Fruit fly (Drosophila melanogaster) whole organism, embryonic: ENCODE results near the gene CG44362.

Source experiments
- C15 ChIP-seq: fragments of 200-800 bp; sonication (Bioruptor generic); IDR thresholded peaks from 3 replicates; pipeline ENCODE4 v1.3.6; 2022; ENCODE audit warnings: missing biosample characterization, missing genetic modification characterization
- CG11504 ChIP-seq: fragments of 200-800 bp; sonication (Bioruptor generic); optimal IDR thresholded peaks from 3 replicates; lab custom pipeline; 2019; ENCODE audit warnings: missing biosample characterization, mild to moderate bottlenecking, missing genetic modification characterization, moderate library complexity
- CG11560 ChIP-seq: fragments of 200-800 bp; sonication (Bioruptor generic); IDR thresholded peaks from 3 replicates; pipeline ENCODE4 v1.3.6; 2022; ENCODE audit warnings: missing biosample characterization, missing genetic modification characterization
- CG11696 ChIP-seq: fragments of 200-800 bp; sonication (Bioruptor generic); IDR thresholded peaks from 2 replicates; pipeline ENCODE4 v1.3.6; 2022; ENCODE audit warnings: missing biosample characterization, missing genetic modification characterization
- CG12104 ChIP-seq: fragments of 200-800 bp; sonication (Bioruptor generic); optimal IDR thresholded peaks from 3 replicates; lab custom pipeline; 2016; ENCODE audit warnings: missing biosample characterization, missing genetic modification characterization
- CG12219 ChIP-seq: fragments of 200-800 bp; sonication (Bioruptor generic); optimal IDR thresholded peaks from 3 replicates; lab custom pipeline; 2018; ENCODE audit warnings: missing biosample characterization, mild to moderate bottlenecking, missing genetic modification characterization
- CG12744 ChIP-seq: fragments of 200-800 bp; sonication (Bioruptor generic); optimal IDR thresholded peaks from 2 replicates; lab custom pipeline; 2016; ENCODE audit warnings: missing biosample characterization, missing genetic modification characterization
- CG16813 ChIP-seq: fragments of 200-800 bp; sonication (Bioruptor generic); IDR thresholded peaks from 3 replicates; pipeline ENCODE4 v1.3.6; 2022; ENCODE audit warnings: missing biosample characterization, missing genetic modification characterization; ENCODE audit not compliant: partially characterized antibody
- CG2199 ChIP-seq: fragments of 200-800 bp; sonication (Bioruptor generic); IDR thresholded peaks from 3 replicates; pipeline ENCODE4 v1.3.6; 2022; ENCODE audit warnings: missing biosample characterization, missing genetic modification characterization
- CG2712 ChIP-seq: fragments of 200-800 bp; optimal IDR thresholded peaks from 3 replicates; lab custom pipeline; 2019; ENCODE audit warnings: missing biosample characterization, mild to moderate bottlenecking, missing genetic modification characterization, moderate library complexity
- CG31441 ChIP-seq: fragments of 200-800 bp; sonication (Bioruptor generic); IDR thresholded peaks from 2 replicates; pipeline ENCODE4 v1.3.6; 2022; ENCODE audit warnings: missing biosample characterization, missing genetic modification characterization
- CG4360 ChIP-seq: fragments of 200-800 bp; sonication (Bioruptor generic); IDR thresholded peaks from 2 replicates; pipeline ENCODE4 v1.3.6; 2022; ENCODE audit warnings: missing biosample characterization, missing genetic modification characterization
- CG6254 ChIP-seq: fragments of 200-800 bp; sonication (Bioruptor generic); optimal IDR thresholded peaks from 3 replicates; lab custom pipeline; 2017; ENCODE audit warnings: mild to moderate bottlenecking, missing biosample characterization, missing genetic modification reagents, missing genetic modification characterization
- CG6765 ChIP-seq: fragments of 200-800 bp; sonication (Bioruptor generic); optimal IDR thresholded peaks from 3 replicates; lab custom pipeline; 2017; ENCODE audit warnings: missing biosample characterization, mild to moderate bottlenecking, missing genetic modification characterization
- CG8388 ChIP-seq: fragments of 200-800 bp; sonication (Bioruptor generic); optimal IDR thresholded peaks from 2 replicates; lab custom pipeline; 2019; ENCODE audit warnings: missing biosample characterization, mild to moderate bottlenecking, missing genetic modification characterization, moderate library complexity
- CoRest ChIP-seq: fragments of 200-800 bp; sonication (Bioruptor generic); optimal IDR thresholded peaks from 3 replicates; lab custom pipeline; 2018; ENCODE audit warnings: missing biosample characterization, mild to moderate bottlenecking, missing genetic modification characterization, moderate library complexity
- D ChIP-seq, 2 experiments: fragments of 200-800 bp in 1 of 2; fragments of >200 bp in 1 of 2; sonication (Bioruptor generic) in 1 of 2; optimal IDR thresholded peaks; 2 replicates in 1 of 2; 3 replicates in 1 of 2; lab custom pipeline; 2017; ENCODE audit warnings: mild to moderate bottlenecking in 1 of 2, missing biosample characterization in 1 of 2, missing genetic modification characterization in 1 of 2, missing genetic modification reagents in 1 of 2
- D19A ChIP-seq: fragments of 200-800 bp; optimal IDR thresholded peaks from 3 replicates; lab custom pipeline; 2019; ENCODE audit warnings: missing biosample characterization, mild to moderate bottlenecking, missing genetic modification characterization, moderate library complexity
- Hmr ChIP-seq: fragments of 200-800 bp; sonication (Bioruptor generic); optimal IDR thresholded peaks from 3 replicates; lab custom pipeline; 2017; ENCODE audit warnings: mild to moderate bottlenecking, missing biosample characterization, missing genetic modification reagents, missing genetic modification characterization
- Hr51 ChIP-seq, 2 experiments: fragments of 200-800 bp; sonication (Bioruptor generic); optimal IDR thresholded peaks; 2 replicates in 1 of 2; 3 replicates in 1 of 2; lab custom pipeline; 2016 to 2018; ENCODE audit warnings: missing biosample characterization in 2 of 2, missing genetic modification characterization in 2 of 2, mild to moderate bottlenecking in 1 of 2, moderate library complexity in 1 of 2
- Med ChIP-seq: fragments of 200-800 bp; sonication (Bioruptor generic); peaks from one replicate; lab custom pipeline; 2016; ENCODE audit warnings: missing biosample characterization, missing genetic modification characterization, mild to moderate bottlenecking, inconsistent platforms, moderate library complexity
- NC2α ChIP-seq: fragments of 200-800 bp; sonication (Bioruptor generic); optimal IDR thresholded peaks from 2 replicates; lab custom pipeline; 2016; ENCODE audit warnings: missing biosample characterization, missing genetic modification characterization
- Pdp1 ChIP-seq, 2 experiments: fragments of 200-800 bp; sonication (Bioruptor generic); optimal IDR thresholded peaks; 3 replicates each; lab custom pipeline; 2016; ENCODE audit warnings: missing biosample characterization in 2 of 2, missing genetic modification characterization in 2 of 2, mild to moderate bottlenecking in 1 of 2, moderate library complexity in 1 of 2
- Sox102F ChIP-seq: fragments of 200-800 bp; sonication (Bioruptor generic); optimal IDR thresholded peaks from 2 replicates; lab custom pipeline; 2018; ENCODE audit warnings: missing biosample characterization, mild to moderate bottlenecking, missing genetic modification characterization, moderate library complexity
- Tbp ChIP-seq: fragments of >200 bp; optimal IDR thresholded peaks from 2 replicates; lab custom pipeline; 2018; ENCODE audit warnings: missing biosample characterization, missing genetic modification characterization
- al ChIP-seq: fragments of 200-800 bp; sonication (Bioruptor generic); IDR thresholded peaks from 2 replicates; pipeline ENCODE4 v1.3.6; 2022; ENCODE audit warnings: missing biosample characterization, missing genetic modification characterization
- ato ChIP-seq: fragments of 200-800 bp; sonication (Bioruptor generic); IDR thresholded peaks from 2 replicates; pipeline ENCODE4 v1.3.6; 2022; ENCODE audit warnings: missing biosample characterization, missing genetic modification characterization; ENCODE audit not compliant: partially characterized antibody
- bigmax ChIP-seq: fragments of 200-800 bp; sonication (Bioruptor generic); optimal IDR thresholded peaks from 2 replicates; lab custom pipeline; 2018; ENCODE audit warnings: missing biosample characterization, mild to moderate bottlenecking, missing genetic modification characterization
- cas ChIP-seq: fragments of 200-800 bp; sonication (Bioruptor generic); IDR thresholded peaks from 2 replicates; pipeline ENCODE4 v1.3.6; 2022; ENCODE audit warnings: missing biosample characterization, missing genetic modification characterization
- caup ChIP-seq: fragments of 200-800 bp; sonication (Bioruptor generic); optimal IDR thresholded peaks from 3 replicates; lab custom pipeline; 2017; ENCODE audit warnings: missing biosample characterization, mild to moderate bottlenecking, missing genetic modification characterization, moderate library complexity; ENCODE audit not compliant: severe bottlenecking
- chif ChIP-seq, 2 experiments: fragments of 200-800 bp; sonication (Bioruptor generic); optimal IDR thresholded peaks; 3 replicates each; lab custom pipeline; 2016; ENCODE audit warnings: missing biosample characterization in 2 of 2, missing genetic modification characterization in 2 of 2
- dmrt11E ChIP-seq: fragments of 200-800 bp; sonication (Bioruptor generic); optimal IDR thresholded peaks from 3 replicates; lab custom pipeline; 2018; ENCODE audit warnings: missing biosample characterization, mild to moderate bottlenecking, missing genetic modification characterization, moderate library complexity
- dmrt99B ChIP-seq: fragments of 200-800 bp; sonication (Bioruptor generic); optimal IDR thresholded peaks from 2 replicates; lab custom pipeline; 2018; ENCODE audit warnings: missing biosample characterization, mild to moderate bottlenecking, missing genetic modification characterization, moderate library complexity
- esg ChIP-seq: fragments of 200-800 bp; sonication (Bioruptor generic); conservative IDR thresholded peaks from 2 replicates; pipeline ENCODE4 v1.3.6; 2022; ENCODE audit warnings: missing biosample characterization, missing genetic modification characterization
- eve ChIP-seq, 2 experiments: fragments of >200 bp; optimal IDR thresholded peaks; 2 replicates each; lab custom pipeline; 2017; ENCODE audit warnings: missing biosample characterization in 2 of 2, missing genetic modification characterization in 2 of 2
- gem ChIP-seq: fragments of 200-800 bp; sonication (Bioruptor generic); optimal IDR thresholded peaks from 2 replicates; lab custom pipeline; 2019; ENCODE audit warnings: missing biosample characterization, mild to moderate bottlenecking, missing genetic modification characterization, moderate library complexity
- grn ChIP-seq: fragments of 200-800 bp; sonication (Bioruptor generic); optimal IDR thresholded peaks from 3 replicates; lab custom pipeline; 2017; ENCODE audit warnings: missing biosample characterization, missing genetic modification characterization
- hbn ChIP-seq: fragments of 200-800 bp; sonication (Bioruptor generic); IDR thresholded peaks from 2 replicates; pipeline ENCODE4 v1.3.6; 2022; ENCODE audit warnings: missing biosample characterization, missing genetic modification characterization; ENCODE audit not compliant: partially characterized antibody
- hkb ChIP-seq, 2 experiments: fragments of 200-800 bp in 1 of 2; fragments of >200 bp in 1 of 2; sonication (Bioruptor generic) in 1 of 2; IDR thresholded peaks in 1 of 2; optimal IDR thresholded peaks in 1 of 2; 2 replicates each; pipeline versions ENCODE4 v1.3.6 to Lab custom; 2017 to 2022; ENCODE audit warnings: missing biosample characterization in 1 of 2, missing genetic modification characterization in 1 of 2
- nau ChIP-seq: fragments of 200-800 bp; sonication (Bioruptor generic); optimal IDR thresholded peaks from 3 replicates; lab custom pipeline; 2017; ENCODE audit warnings: missing biosample characterization, mild to moderate bottlenecking, missing genetic modification characterization, missing genetic modification reagents
- pnt ChIP-seq: fragments of 200-800 bp; sonication (Bioruptor generic); optimal IDR thresholded peaks from 3 replicates; lab custom pipeline; 2016; ENCODE audit warnings: missing biosample characterization, missing genetic modification characterization
- repo ChIP-seq: fragments of 200-800 bp; sonication (Bioruptor generic); optimal IDR thresholded peaks from 2 replicates; lab custom pipeline; 2016; ENCODE audit warnings: missing biosample characterization, missing genetic modification characterization
- sens ChIP-seq: fragments of 200-800 bp; sonication (Bioruptor generic); peaks from one replicate; lab custom pipeline; 2016; ENCODE audit warnings: missing biosample characterization, missing genetic modification characterization
- tna ChIP-seq: fragments of 200-800 bp; sonication (Bioruptor generic); IDR thresholded peaks from 2 replicates; pipeline ENCODE4 v1.3.6; 2022; ENCODE audit warnings: missing biosample characterization, missing genetic modification characterization; ENCODE audit not compliant: partially characterized antibody
- toy ChIP-seq: fragments of 200-800 bp; sonication (Bioruptor generic); IDR thresholded peaks from 2 replicates; pipeline ENCODE4 v1.3.6; 2022; ENCODE audit warnings: missing biosample characterization, missing genetic modification characterization
- unc-4 ChIP-seq: fragments of 200-800 bp; sonication (Bioruptor generic); IDR thresholded peaks from 2 replicates; pipeline ENCODE4 v1.3.6; 2022; ENCODE audit warnings: missing biosample characterization, missing genetic modification characterization; ENCODE audit not compliant: partially characterized antibody
- unpg ChIP-seq: fragments of 200-800 bp; sonication (Bioruptor generic); optimal IDR thresholded peaks from 3 replicates; lab custom pipeline; 2018; ENCODE audit warnings: missing biosample characterization, mild to moderate bottlenecking, missing genetic modification characterization, moderate library complexity
- zfh2 ChIP-seq: fragments of 200-800 bp; sonication (Bioruptor generic); optimal IDR thresholded peaks from 2 replicates; lab custom pipeline; 2016; ENCODE audit warnings: missing biosample characterization, missing genetic modification characterization

Gene CG44362

DNA sequence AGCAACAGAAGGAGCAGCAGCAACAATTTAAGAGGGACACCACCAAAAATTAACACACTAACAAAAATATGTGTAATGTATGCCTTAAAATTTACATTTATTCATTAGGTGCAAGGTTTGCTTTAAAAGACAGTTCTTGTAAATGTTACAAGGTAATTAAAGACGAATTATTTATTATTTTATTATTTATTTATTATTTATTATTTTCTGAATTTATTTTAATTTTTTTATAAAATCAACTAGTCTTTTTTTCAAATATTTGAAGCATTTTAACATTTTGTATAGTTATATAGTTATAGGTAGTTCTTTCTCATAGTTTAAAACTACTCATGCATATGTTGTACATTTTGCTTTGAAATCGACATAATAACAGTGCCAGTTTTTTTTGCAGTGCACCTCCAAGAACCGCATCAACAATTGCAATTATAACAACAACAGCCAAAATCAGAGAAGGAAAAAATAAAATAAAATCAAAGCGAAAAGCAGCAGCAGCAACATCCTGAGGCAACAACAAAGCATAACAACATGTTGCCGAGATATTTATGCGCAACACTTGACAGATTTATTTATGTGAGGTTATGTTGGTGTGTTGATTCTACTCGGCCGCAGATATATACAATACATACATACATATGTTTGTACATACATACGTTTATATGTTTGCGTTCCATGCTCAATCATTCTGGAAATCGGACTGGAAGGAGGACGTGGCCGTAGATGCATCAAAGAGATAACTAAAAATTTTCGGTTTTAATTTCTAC lies 23.3 kb upstream of the CG44362 start (continued):
- TF ChIP-seq CG6765 (no peak), chif (GFP tag; optimal IDR thresholded peaks at IDR 0.05; lab: Kevin White, UChicago) (no peak), Pdp1 (GFP tag; optimal IDR thresholded peaks at IDR 0.05; lab: Kevin White, UChicago) (no peak), CG31441 (peak; percentile 17; the same call in 1 of the 2 replicates), sens (GFP tag; lab: Kevin White, UChicago) (peak; percentile 44), CG4360 (GFP tag; lab: Robert Waterston, UW) (peak; percentile 57; the same call in 1 of the 2 replicates), hbn (GFP tag; lab: Robert Waterston, UW) (no peak), toy (no peak), CG8388 (GFP tag; lab: Kevin White, UChicago) (peak; percentile 6), CG12104 (no peak), CG11560 (tag; lab: Robert Waterston, UW) (no peak), dmrt11E (tag; lab: Kevin White, UChicago) (peak; percentile 27), Sox102F (GFP tag; lab: Kevin White, UChicago) (peak; percentile 18), CG16813 (GFP tag; lab: Robert Waterston, UW) (no peak), gem (tag; lab: Kevin White, UChicago) (peak; percentile 54), CG6254 (GFP tag; lab: Kevin White, UChicago) (peak; percentile 22), CG2199 (GFP tag; lab: Robert Waterston, UW) (0 out of 3 replicates have a peak, but pooled peaks have one; percentile 80), unpg (GFP tag; lab: Kevin White, UChicago) (no peak), Med (GFP tag; lab: Kevin White, UChicago) (peak; percentile 26), CG2712 (tag; lab: Kevin White, UChicago) (peak; percentile 38), hkb (optimal IDR thresholded peaks at IDR 0.05; lab: Kevin White, UChicago) (no peak), hkb (GFP tag; IDR thresholded peaks at IDR 0.05; lab: Robert Waterston, UW) (peak; percentile 7; the same call in 1 of the 2 replicates), bigmax (peak; percentile 86), CG11504 (tag; lab: Kevin White, UChicago) (peak; percentile 97), D19A (tag; lab: Kevin White, UChicago) (peak; percentile 5), eve (GFP tag; optimal IDR thresholded peaks at IDR 0.05; lab: Kevin White, UChicago) (peak in 1 of 2 experiments; percentile 6), ato (no peak), Hr51 (GFP tag; optimal IDR thresholded peaks at IDR 0.05; lab: Kevin White, UChicago) (peak in 1 of 2 experiments; percentile 25), grn (GFP tag; lab: Kevin White, UChicago) (peak; percentile 37), NC2α (GFP tag; lab: Kevin White, UChicago) (no peak), pnt (GFP tag; lab: Kevin White, UChicago) (no peak), CG12744 (GFP tag; lab: Kevin White, UChicago) (no peak)

DNA sequence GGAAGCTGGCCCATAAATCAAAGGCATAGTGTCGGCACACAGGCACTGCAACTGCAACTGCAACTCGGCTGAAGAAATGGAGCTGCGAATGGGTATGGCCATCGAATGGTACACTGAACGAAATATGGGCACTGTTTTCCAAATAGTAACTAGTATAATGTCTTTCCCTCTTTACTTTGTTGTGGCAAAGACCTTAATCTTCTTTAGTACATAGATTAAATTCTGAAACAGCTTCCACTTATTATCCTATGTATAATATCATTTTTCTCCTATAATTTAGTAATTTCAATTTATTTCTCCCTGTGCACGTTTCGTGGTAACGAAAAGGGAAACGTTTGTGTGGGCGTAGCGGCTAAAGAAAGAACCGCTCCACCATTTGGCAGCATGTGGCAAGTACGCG lies 22.0 kb upstream of the CG44362 start:
- peak; percentile 75 for TF ChIP-seq CoRest (tag; lab: Kevin White, UChicago)
- TF ChIP-seq C15 (GFP tag; lab: Robert Waterston, UW): no peak
- no peak for TF ChIP-seq CG11696 (GFP tag; lab: Robert Waterston, UW)
- TF ChIP-seq cas (GFP tag; lab: Robert Waterston, UW): no peak
- no peak for TF ChIP-seq tna (GFP tag; lab: Robert Waterston, UW)
- TF ChIP-seq dmrt99B: peak; percentile 74
- TF ChIP-seq Tbp (GFP tag; lab: Kevin White, UChicago): no peak
- peak; percentile 31 for TF ChIP-seq nau (GFP tag; lab: Kevin White, UChicago)
- TF ChIP-seq unc-4 (GFP tag; lab: Robert Waterston, UW): no peak
- TF ChIP-seq esg (GFP tag; lab: Robert Waterston, UW): peak; percentile 54
- no peak for TF ChIP-seq al (GFP tag; lab: Robert Waterston, UW)
- TF ChIP-seq CG12219 (GFP tag; lab: Kevin White, UChicago): peak; percentile 28
- no peak for TF ChIP-seq D (optimal IDR thresholded peaks at IDR 0.05; lab: Kevin White, UChicago)
- TF ChIP-seq D (GFP tag; optimal IDR thresholded peaks at IDR 0.05; lab: Kevin White, UChicago): peak; percentile 84
- no peak for TF ChIP-seq zfh2 (GFP tag; lab: Kevin White, UChicago)
- no peak for TF ChIP-seq CG11560 (tag; lab: Robert Waterston, UW)
- no peak for TF ChIP-seq caup
- no peak for TF ChIP-seq repo (GFP tag; lab: Kevin White, UChicago)
- TF ChIP-seq Hmr: no peak
